Fruit fly (Drosophila melanogaster) whole organism, embryonic: Measurements from ENCODE around the gene Pi4KIIalpha.

ENCODE experiments used
- Ada2b ChIP-seq: fragments of 200-800 bp; sonication (Bioruptor generic); IDR thresholded peaks from 2 replicates; pipeline ENCODE4 v1.3.6; 2022; ENCODE audit warnings: missing biosample characterization, missing genetic modification characterization
- Awh ChIP-seq: fragments of 200-800 bp; sonication (Bioruptor generic); IDR thresholded peaks from 2 replicates; pipeline ENCODE4, ENCODE4 v1.3.6; 2022; ENCODE audit warnings: missing biosample characterization, missing genetic modification characterization
- Bteb2 ChIP-seq: fragments of 200-800 bp; sonication (Bioruptor generic); optimal IDR thresholded peaks from 2 replicates; lab custom pipeline; 2016; ENCODE audit warnings: missing biosample characterization, missing genetic modification characterization
- CG10321 ChIP-seq: fragments of 200-800 bp; sonication (Bioruptor generic); IDR thresholded peaks from 2 replicates; pipeline ENCODE4 v1.3.6; 2022; ENCODE audit warnings: missing biosample characterization, missing genetic modification characterization
- CG10959 ChIP-seq: fragments of 200-800 bp; sonication (Bioruptor generic); IDR thresholded peaks from 2 replicates; pipeline ENCODE4 v1.3.6; 2022; ENCODE audit warnings: missing biosample characterization, missing genetic modification characterization
- CG11247 ChIP-seq: fragments of 200-800 bp; sonication (Bioruptor generic); IDR thresholded peaks from 2 replicates; pipeline ENCODE4 v1.3.6; 2022; ENCODE audit warnings: missing biosample characterization, missing genetic modification characterization
- CG11723 ChIP-seq: fragments of 200-800 bp; sonication (Bioruptor generic); optimal IDR thresholded peaks from 2 replicates; lab custom pipeline; 2017; ENCODE audit warnings: missing biosample characterization, mild to moderate bottlenecking, missing genetic modification characterization
- CG12942 ChIP-seq: fragments of 200-800 bp; sonication (Bioruptor generic); optimal IDR thresholded peaks from 3 replicates; lab custom pipeline; 2016; ENCODE audit warnings: missing biosample characterization, missing genetic modification characterization
- CG14710 ChIP-seq: fragments of 200-800 bp; sonication (Bioruptor generic); optimal IDR thresholded peaks from 3 replicates; lab custom pipeline; 2019; ENCODE audit warnings: missing biosample characterization, mild to moderate bottlenecking, missing genetic modification characterization, moderate library complexity
- CG16813 ChIP-seq: fragments of 200-800 bp; sonication (Bioruptor generic); IDR thresholded peaks from 3 replicates; pipeline ENCODE4 v1.3.6; 2022; ENCODE audit warnings: missing biosample characterization, missing genetic modification characterization; ENCODE audit not compliant: partially characterized antibody
- CG17328 ChIP-seq: fragments of 200-800 bp; sonication (Bioruptor generic); IDR thresholded peaks from 2 replicates; pipeline ENCODE4 v1.3.6; 2022; ENCODE audit warnings: missing biosample characterization, missing genetic modification characterization
- CG2120 ChIP-seq: fragments of 200-800 bp; sonication (Bioruptor generic); optimal IDR thresholded peaks from 3 replicates; lab custom pipeline; 2016; ENCODE audit warnings: missing biosample characterization, missing genetic modification characterization
- CG2129 ChIP-seq: fragments of 200-800 bp; sonication (Bioruptor generic); IDR thresholded peaks from 2 replicates; pipeline ENCODE4 v1.3.6; 2022; ENCODE audit warnings: missing biosample characterization, missing genetic modification characterization; ENCODE audit not compliant: partially characterized antibody
- CG30403 ChIP-seq: fragments of 200-800 bp; sonication (Bioruptor generic); optimal IDR thresholded peaks from 3 replicates; lab custom pipeline; 2016; ENCODE audit warnings: missing biosample characterization, missing genetic modification characterization
- CG34224 ChIP-seq: fragments of 200-800 bp; sonication (Bioruptor generic); IDR thresholded peaks from 3 replicates; pipeline ENCODE4 v1.3.6; 2022; ENCODE audit warnings: missing biosample characterization, missing genetic modification characterization; ENCODE audit not compliant: partially characterized antibody
- CG4424 ChIP-seq: fragments of 200-800 bp; sonication (Bioruptor generic); optimal IDR thresholded peaks from 3 replicates; lab custom pipeline; 2016; ENCODE audit warnings: missing biosample characterization, missing genetic modification characterization
- CG5180 ChIP-seq: fragments of 200-800 bp; sonication (Bioruptor generic); optimal IDR thresholded peaks from 3 replicates; lab custom pipeline; 2017; ENCODE audit warnings: missing biosample characterization, missing genetic modification characterization, mild to moderate bottlenecking, moderate library complexity, missing genetic modification reagents
- CG6654 ChIP-seq: fragments of 200-800 bp; sonication (Bioruptor generic); optimal IDR thresholded peaks from 2 replicates; lab custom pipeline; 2017; ENCODE audit warnings: missing biosample characterization, mild to moderate bottlenecking, missing genetic modification characterization
- CG8388 ChIP-seq: fragments of 200-800 bp; sonication (Bioruptor generic); optimal IDR thresholded peaks from 2 replicates; lab custom pipeline; 2019; ENCODE audit warnings: missing biosample characterization, mild to moderate bottlenecking, missing genetic modification characterization, moderate library complexity
- CG9817 ChIP-seq: fragments of 200-800 bp; sonication (Bioruptor generic); optimal IDR thresholded peaks from 2 replicates; lab custom pipeline; 2018; ENCODE audit warnings: missing biosample characterization, mild to moderate bottlenecking, missing genetic modification characterization, moderate library complexity
- Fer3 ChIP-seq: fragments of 200-800 bp; sonication (Bioruptor generic); optimal IDR thresholded peaks from 2 replicates; lab custom pipeline; 2018; ENCODE audit warnings: missing biosample characterization, mild to moderate bottlenecking, missing genetic modification characterization, moderate library complexity
- Gug ChIP-seq: fragments of 200-800 bp; sonication (Bioruptor generic); IDR thresholded peaks from 4 replicates; pipeline ENCODE4 v1.3.6; 2022; ENCODE audit warnings: missing biosample characterization, missing genetic modification characterization
- HLH3B ChIP-seq: fragments of 200-800 bp; sonication (Bioruptor generic); IDR thresholded peaks from 2 replicates; pipeline ENCODE4 v1.3.6; 2022; ENCODE audit warnings: missing biosample characterization, missing genetic modification characterization
- Hmr ChIP-seq: fragments of 200-800 bp; sonication (Bioruptor generic); optimal IDR thresholded peaks from 3 replicates; lab custom pipeline; 2017; ENCODE audit warnings: mild to moderate bottlenecking, missing biosample characterization, missing genetic modification reagents, missing genetic modification characterization
- Hr39 ChIP-seq: fragments of >200 bp; optimal IDR thresholded peaks from 2 replicates; lab custom pipeline; 2017
- Jarid2 ChIP-seq: fragments of 200-800 bp; sonication (Bioruptor generic); optimal IDR thresholded peaks from 3 replicates; lab custom pipeline; 2017; ENCODE audit warnings: mild to moderate bottlenecking, missing biosample characterization, missing genetic modification reagents, missing genetic modification characterization
- Myb ChIP-seq: fragments of 200-800 bp; sonication (Bioruptor generic); optimal IDR thresholded peaks from 2 replicates; lab custom pipeline; 2016; ENCODE audit warnings: missing biosample characterization, missing genetic modification characterization
- Optix ChIP-seq: fragments of 200-800 bp; sonication (Bioruptor generic); IDR thresholded peaks from 3 replicates; pipeline ENCODE4 v1.3.6; 2022; ENCODE audit warnings: missing biosample characterization, missing genetic modification characterization
- PHDP ChIP-seq: fragments of 200-800 bp; sonication (Bioruptor generic); optimal IDR thresholded peaks from 3 replicates; lab custom pipeline; 2018; ENCODE audit warnings: missing biosample characterization, mild to moderate bottlenecking, missing genetic modification characterization, moderate library complexity
- Poxn ChIP-seq: fragments of 200-800 bp; sonication (Bioruptor generic); IDR thresholded peaks from 2 replicates; pipeline ENCODE4 v1.3.6; 2022; ENCODE audit warnings: missing biosample characterization, missing genetic modification characterization
- Ptx1 ChIP-seq: fragments of 200-800 bp; sonication (Bioruptor generic); IDR thresholded peaks from 2 replicates; pipeline ENCODE4 v1.3.6; 2022; ENCODE audit warnings: missing biosample characterization, missing genetic modification characterization
- Side ChIP-seq: fragments of 200-800 bp; sonication (Bioruptor generic); optimal IDR thresholded peaks from 2 replicates; lab custom pipeline; 2016; ENCODE audit warnings: missing biosample characterization, missing genetic modification characterization
- Sry-β ChIP-seq: fragments of 200-800 bp; sonication (Bioruptor generic); optimal IDR thresholded peaks from 2 replicates; lab custom pipeline; 2018; ENCODE audit warnings: missing biosample characterization, mild to moderate bottlenecking, missing genetic modification characterization, moderate library complexity
- amos ChIP-seq: fragments of 200-800 bp; sonication (Bioruptor generic); IDR thresholded peaks from 2 replicates; pipeline ENCODE4 v1.3.6; 2022; ENCODE audit warnings: missing biosample characterization, missing genetic modification characterization; ENCODE audit not compliant: partially characterized antibody
- chinmo ChIP-seq: fragments of 200-800 bp; sonication (Bioruptor generic); IDR thresholded peaks from 4 replicates; pipeline ENCODE4 v1.3.6; 2022; ENCODE audit warnings: missing biosample characterization, missing genetic modification characterization; ENCODE audit not compliant: partially characterized antibody
- corto ChIP-seq: fragments of 200-800 bp; sonication (Bioruptor generic); optimal IDR thresholded peaks from 2 replicates; lab custom pipeline; 2016; ENCODE audit warnings: missing biosample characterization, mild to moderate bottlenecking, missing genetic modification characterization, moderate library complexity
- da ChIP-seq: fragments of 200-800 bp; sonication (Bioruptor generic); optimal IDR thresholded peaks from 2 replicates; lab custom pipeline; 2016; ENCODE audit warnings: missing biosample characterization, missing genetic modification characterization
- fd64A ChIP-seq: fragments of 200-800 bp; sonication (Bioruptor generic); optimal IDR thresholded peaks from 3 replicates; lab custom pipeline; 2018; ENCODE audit warnings: missing biosample characterization, mild to moderate bottlenecking, missing genetic modification characterization
- pan ChIP-seq, 4 experiments: fragments of >200 bp in 3 of 4; fragments of 200-800 bp in 1 of 4; sonication (Bioruptor generic) in 1 of 4; optimal IDR thresholded peaks in 3 of 4; IDR thresholded peaks in 1 of 4; 2 replicates each; pipeline versions ENCODE4 v1.3.6 to Lab custom; 2017 to 2022; ENCODE audit warnings: missing biosample characterization in 2 of 4, missing genetic modification characterization in 2 of 4, mixed read lengths in 1 of 4
- pb ChIP-seq: fragments of 200-800 bp; sonication (Bioruptor generic); optimal IDR thresholded peaks from 3 replicates; lab custom pipeline; 2016; ENCODE audit warnings: missing biosample characterization, missing genetic modification characterization
- peb ChIP-seq: fragments of 200-800 bp; sonication (Bioruptor generic); IDR thresholded peaks from 2 replicates; pipeline ENCODE4 v1.3.6; 2022; ENCODE audit warnings: missing biosample characterization, missing genetic modification characterization
- pnt ChIP-seq: fragments of 200-800 bp; sonication (Bioruptor generic); optimal IDR thresholded peaks from 3 replicates; lab custom pipeline; 2016; ENCODE audit warnings: missing biosample characterization, missing genetic modification characterization
- prd ChIP-seq, 3 experiments: fragments of >200 bp in 2 of 3; fragments of 200-800 bp in 1 of 3; sonication (Bioruptor generic) in 1 of 3; optimal IDR thresholded peaks in 2 of 3; IDR thresholded peaks in 1 of 3; 2 replicates in 2 of 3; 3 replicates in 1 of 3; pipeline versions ENCODE4 v1.3.6 to Lab custom; 2017 to 2022; ENCODE audit warnings: missing biosample characterization in 1 of 3, missing genetic modification characterization in 1 of 3
- pros ChIP-seq: fragments of 200-800 bp; sonication (Bioruptor generic); optimal IDR thresholded peaks from 3 replicates; lab custom pipeline; 2019; ENCODE audit warnings: missing biosample characterization, mild to moderate bottlenecking, missing genetic modification characterization, moderate library complexity
- repo ChIP-seq: fragments of 200-800 bp; sonication (Bioruptor generic); optimal IDR thresholded peaks from 2 replicates; lab custom pipeline; 2016; ENCODE audit warnings: missing biosample characterization, missing genetic modification characterization
- run ChIP-seq: fragments of 200-800 bp; sonication (Bioruptor generic); optimal IDR thresholded peaks from 3 replicates; lab custom pipeline; 2018; ENCODE audit warnings: missing biosample characterization, mild to moderate bottlenecking, missing genetic modification characterization
- sc ChIP-seq, 3 experiments: fragments of >200 bp in 2 of 3; fragments of 200-800 bp in 1 of 3; sonication (Bioruptor generic) in 1 of 3; optimal IDR thresholded peaks; 2 replicates in 2 of 3; 3 replicates in 1 of 3; lab custom pipeline; 2017; ENCODE audit warnings: mild to moderate bottlenecking in 1 of 3, missing biosample characterization in 1 of 3, missing genetic modification characterization in 1 of 3, missing genetic modification reagents in 1 of 3
- sob ChIP-seq: fragments of 200-800 bp; sonication (Bioruptor generic); IDR thresholded peaks from 2 replicates; pipeline ENCODE4 v1.3.6; 2022; ENCODE audit warnings: missing biosample characterization, missing genetic modification characterization
- tx ChIP-seq: fragments of 200-800 bp; sonication (Bioruptor generic); optimal IDR thresholded peaks from 2 replicates; lab custom pipeline; 2016; ENCODE audit warnings: missing biosample characterization, missing genetic modification characterization

Gene Pi4KIIalpha

dm6 chr3R:5568590-5568989 is 5.1 kb upstream of the Pi4KIIalpha start, which contains the start of the genes CG2931 and Rheb (continued):
- TF ChIP-seq Ptx1 (GFP tag; lab: Robert Waterston, UW) (peak; percentile 79), pb (GFP tag; lab: Kevin White, UChicago) (no peak), tx (GFP tag; lab: Kevin White, UChicago) (peak; percentile 32), Bteb2 (GFP tag; lab: Kevin White, UChicago) (peak; percentile 51), repo (no peak), sc (optimal IDR thresholded peaks at IDR 0.05; lab: Kevin White, UChicago) (no peak), sc (GFP tag; optimal IDR thresholded peaks at IDR 0.05; lab: Kevin White, UChicago) (no peak), chinmo (no peak), Ada2b (GFP tag; lab: Robert Waterston, UW) (peak; percentile 74), CG6654 (GFP tag; lab: Kevin White, UChicago) (no peak), CG11247 (GFP tag; lab: Robert Waterston, UW) (peak; percentile 47), CG14710 (tag; lab: Kevin White, UChicago) (peak; percentile 87), peb (GFP tag; lab: Robert Waterston, UW) (peak; percentile 47), HLH3B (0 out of 2 replicates have a peak, but pooled peaks have one; percentile 35), prd (optimal IDR thresholded peaks at IDR 0.05; lab: Kevin White, UChicago) (no peak), prd (GFP tag; IDR thresholded peaks at IDR 0.05; lab: Robert Waterston, UW) (peak; percentile 82), corto (GFP tag; lab: Kevin White, UChicago) (peak; percentile 41), CG4424 (GFP tag; lab: Kevin White, UChicago) (peak; percentile 77), PHDP (peak; percentile 75), da (GFP tag; lab: Kevin White, UChicago) (no peak), amos (GFP tag; lab: Robert Waterston, UW) (peak; percentile 76), Side (no peak), CG2129 (GFP tag; lab: Robert Waterston, UW) (peak; percentile 66), Awh (GFP tag; lab: Robert Waterston, UW) (peak; percentile 59), CG9817 (tag; lab: Kevin White, UChicago) (peak; percentile 76), CG5180 (GFP tag; lab: Kevin White, UChicago) (no peak), CG34224 (GFP tag; lab: Robert Waterston, UW) (peak; percentile 68), CG8388 (peak; percentile 56), Hr39 (no peak), Optix (peak; percentile 39; the same call in 1 of the 3 replicates), CG10321 (no peak), run (tag; lab: Kevin White, UChicago) (no peak), CG17328 (GFP tag; lab: Robert Waterston, UW) (peak; percentile 49), pan (optimal IDR thresholded peaks at IDR 0.05; lab: Kevin White, UChicago) (no peak), pan (GFP tag; optimal IDR thresholded peaks at IDR 0.05 in 1 of 2, IDR thresholded peaks at IDR 0.05 in 1 of 2) (peak in 1 of 2 experiments; percentile 79), sob (GFP tag; lab: Robert Waterston, UW) (peak; percentile 70), CG16813 (GFP tag; lab: Robert Waterston, UW) (peak; percentile 83), pnt (GFP tag; lab: Kevin White, UChicago) (peak; percentile 46), Sry-β (GFP tag; lab: Kevin White, UChicago) (peak; percentile 32), Fer3 (tag; lab: Kevin White, UChicago) (peak; percentile 63), Gug (no peak; the same call in 3 of the 4 replicates), CG30403 (GFP tag; lab: Kevin White, UChicago) (peak; percentile 84), CG10959 (GFP tag; lab: Robert Waterston, UW) (no peak), Poxn (GFP tag; lab: Robert Waterston, UW) (no peak), CG2120 (GFP tag; lab: Kevin White, UChicago) (peak; percentile 83), CG12942 (GFP tag; lab: Kevin White, UChicago) (peak; percentile 58), CG11723 (GFP tag; lab: Kevin White, UChicago) (peak; percentile 8), Myb (peak; percentile 92), fd64A (no peak), pros (no peak), Jarid2 (GFP tag; lab: Kevin White, UChicago) (no peak), Hmr (GFP tag; lab: Kevin White, UChicago) (peak; percentile 69)
